Fruit fly (Drosophila melanogaster): ENCODE data around the gene CG10561.

The CG10561 gene

DNA sequence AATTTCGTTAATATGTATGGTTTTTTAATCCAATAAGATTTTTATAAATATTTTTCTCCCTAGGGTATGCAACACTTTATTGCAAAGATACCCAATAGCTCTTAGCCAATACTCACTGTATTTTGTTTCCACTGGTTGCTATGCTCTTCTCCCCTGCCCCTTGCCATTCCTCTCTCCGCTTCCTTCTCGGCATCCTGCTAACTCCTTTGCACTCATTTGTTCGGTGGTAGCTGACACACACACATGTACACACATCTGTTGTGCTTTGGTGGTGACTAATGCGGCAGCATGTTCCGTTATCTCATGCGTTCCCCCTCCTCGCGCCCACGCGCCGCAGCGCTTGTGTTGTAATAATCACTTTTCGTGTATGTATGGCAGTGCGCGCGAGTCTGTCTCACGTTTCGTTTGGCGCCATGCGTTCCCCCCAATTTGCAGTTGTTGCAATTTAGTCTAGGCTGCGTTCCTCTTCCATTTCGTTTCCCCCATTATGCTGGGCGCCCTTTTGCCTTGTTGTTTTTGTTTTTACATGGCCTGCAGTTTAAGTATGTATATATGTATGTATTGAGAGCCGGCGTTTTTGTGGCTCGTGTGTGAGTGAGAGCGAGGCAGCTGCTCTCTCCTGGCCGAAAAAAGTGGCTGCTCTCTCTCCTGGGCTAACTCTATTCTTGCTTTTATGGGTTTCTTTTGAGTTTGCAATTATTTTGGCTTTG lies 20.8 kb downstream of the CG10561 start, which contains the start of gene Polr1D (continued):
- no peak for TF ChIP-seq CG42726 (GFP tag; IDR thresholded peaks at IDR 0.05; ENCODE audit: partially characterized antibody)

dm6 chr2L:19135955-19136677 lies 21.9 kb downstream of the CG10561 start:
- no peak for TF ChIP-seq CG10654 (GFP tag; optimal IDR thresholded peaks at IDR 0.05)
- TF ChIP-seq cad (GFP tag; optimal IDR thresholded peaks at IDR 0.05) = no peak
- no peak for TF ChIP-seq CG7987 (GFP tag; optimal IDR thresholded peaks at IDR 0.05)
- TF ChIP-seq CG18619 (GFP tag; optimal IDR thresholded peaks at IDR 0.05) = no peak
- no peak for TF ChIP-seq CG3163 (GFP tag; optimal IDR thresholded peaks at IDR 0.05)
- TF ChIP-seq HLH4C (GFP tag; IDR thresholded peaks at IDR 0.05; ENCODE audit: partially characterized antibody) = no peak
- peak; percentile 36 for TF ChIP-seq unpg (GFP tag; optimal IDR thresholded peaks at IDR 0.05)
- no peak for TF ChIP-seq D (optimal IDR thresholded peaks at IDR 0.05)
- no peak for TF ChIP-seq D (GFP tag; optimal IDR thresholded peaks at IDR 0.05)
- peak; percentile 32 to 50 for TF ChIP-seq bsh (GFP tag; optimal IDR thresholded peaks at IDR 0.05)
- TF ChIP-seq sisA (GFP tag; IDR thresholded peaks at IDR 0.05) = no peak
- no peak for TF ChIP-seq wek (GFP tag; optimal IDR thresholded peaks at IDR 0.05)
- no peak for TF ChIP-seq HmgD (GFP tag; optimal IDR thresholded peaks at IDR 0.05)
- TF ChIP-seq Max (GFP tag; optimal IDR thresholded peaks at IDR 0.05) = no peak
- TF ChIP-seq NFAT (GFP tag; IDR thresholded peaks at IDR 0.05) = no peak
- TF ChIP-seq Atf3 (GFP tag; optimal IDR thresholded peaks at IDR 0.05) = no peak
- no peak for TF ChIP-seq CG7271 (tag; optimal IDR thresholded peaks at IDR 0.05)
- TF ChIP-seq CG6765 (GFP tag; optimal IDR thresholded peaks at IDR 0.05) = no peak
- no peak for TF ChIP-seq tin (GFP tag; optimal IDR thresholded peaks at IDR 0.05)
- no peak for TF ChIP-seq vfl (GFP tag; optimal IDR thresholded peaks at IDR 0.05)
- TF ChIP-seq CG12659 (GFP tag; optimal IDR thresholded peaks at IDR 0.05) = no peak
- TF ChIP-seq Sox102F (GFP tag; optimal IDR thresholded peaks at IDR 0.05) = peak; percentile 30
- TF ChIP-seq grn (GFP tag; optimal IDR thresholded peaks at IDR 0.05) = no peak
- no peak for TF ChIP-seq CG17802 (tag; optimal IDR thresholded peaks at IDR 0.05)
- TF ChIP-seq CG3726 (GFP tag; IDR thresholded peaks at IDR 0.05) = no peak
- TF ChIP-seq Doc3 (GFP tag; IDR thresholded peaks at IDR 0.05; ENCODE audit: partially characterized antibody) = no peak
- TF ChIP-seq CG7556 (GFP tag; optimal IDR thresholded peaks at IDR 0.05) = no peak
- no peak for TF ChIP-seq Dbx (GFP tag; IDR thresholded peaks at IDR 0.05)
- TF ChIP-seq Bdp1 (GFP tag; optimal IDR thresholded peaks at IDR 0.05) = no peak
- TF ChIP-seq zfh1 (GFP tag; IDR thresholded peaks at IDR 0.05) = 0 out of 3 replicates have a peak, but pooled peaks have one; percentile 24
- peak; percentile 20 for TF ChIP-seq Meics (GFP tag; optimal IDR thresholded peaks at IDR 0.05)
- TF ChIP-seq gsb-n (tag; optimal IDR thresholded peaks at IDR 0.05) = no peak
- TF ChIP-seq CG15479 (GFP tag; optimal IDR thresholded peaks at IDR 0.05) = no peak
- TF ChIP-seq Sin3A (optimal IDR thresholded peaks at IDR 0.05) = no peak
- no peak for TF ChIP-seq seq (GFP tag; IDR thresholded peaks at IDR 0.05)
- no peak for TF ChIP-seq CG12299 (tag; optimal IDR thresholded peaks at IDR 0.05)
- peak; percentile 50 for TF ChIP-seq CG2712 (tag; optimal IDR thresholded peaks at IDR 0.05)
- no peak for TF ChIP-seq Lim3 (GFP tag; IDR thresholded peaks at IDR 0.05)
- peak; percentile 24 for TF ChIP-seq phol (tag; optimal IDR thresholded peaks at IDR 0.05)
- TF ChIP-seq Ets65A (GFP tag) = no peak
- TF ChIP-seq sc (optimal IDR thresholded peaks at IDR 0.05) = no peak
- no peak for TF ChIP-seq sc (GFP tag; optimal IDR thresholded peaks at IDR 0.05)
- TF ChIP-seq trh (GFP tag; optimal IDR thresholded peaks at IDR 0.05) = no peak
- peak; percentile 52 for TF ChIP-seq corto (GFP tag; optimal IDR thresholded peaks at IDR 0.05)
- TF ChIP-seq CG15269 (tag; optimal IDR thresholded peaks at IDR 0.05) = no peak
- no peak for TF ChIP-seq CG14860 (GFP tag; IDR thresholded peaks at IDR 0.05; ENCODE audit: partially characterized antibody)
- no peak for TF ChIP-seq danr (GFP tag; IDR thresholded peaks at IDR 0.05)

All from whole organism, embryonic.